Comparison of ENCODE assay signal across 3 fruit fly cellular contexts in the genomic region with DNA sequence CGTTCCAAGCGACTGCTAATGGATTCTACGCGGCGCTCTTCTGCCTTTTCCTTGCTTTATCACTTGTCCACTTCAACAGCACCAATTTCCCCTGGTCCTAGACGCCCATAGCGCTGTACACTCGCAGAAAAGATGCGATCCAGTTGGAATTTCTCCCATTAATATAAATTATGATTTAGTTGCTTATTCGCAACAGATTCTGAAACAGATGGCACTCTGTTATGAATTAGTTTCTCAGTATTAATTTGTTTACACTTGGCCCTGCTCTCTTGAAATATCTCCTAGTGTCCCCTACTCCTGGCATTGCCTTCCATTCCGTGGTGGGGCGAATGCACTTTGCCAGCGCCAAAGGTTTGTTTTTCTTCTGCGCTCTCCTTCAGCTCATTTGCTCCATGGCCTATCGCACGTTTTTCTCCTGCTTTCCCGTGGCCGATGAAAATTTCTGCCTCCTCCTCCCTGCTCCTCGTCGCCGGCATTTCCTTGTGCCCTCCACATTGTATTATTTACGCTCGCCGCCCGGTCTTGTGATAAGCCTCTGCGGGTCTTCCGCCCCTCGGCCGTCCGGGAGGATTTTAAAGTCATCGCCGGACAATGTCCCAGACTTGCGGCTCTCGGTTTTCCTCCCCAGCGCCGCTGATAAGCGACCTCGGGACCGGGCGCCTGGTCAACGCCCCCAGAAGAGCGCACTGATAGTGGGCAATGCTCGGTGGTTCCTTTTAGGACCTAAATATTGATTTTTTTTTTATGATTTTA.
A peak's percentile ranks its signal among the peaks of the same experiment; 100 is the strongest.
TF ChIP-seq lines count a peak whose summit lies in the region.

No protein-coding gene starts in this region.

- no peak for TF ChIP-seq CTCF in whole organism, embryonic (GFP tag; optimal IDR thresholded peaks at IDR 0.05; lab: Kevin White, UChicago)

TF ChIP-seq in whole organism, embryonic, 481 proteins besides CTCF, POLR2A, EP300 and RAD21 (continues in another document):
- no peak for TF ChIP-seq fd3F (GFP tag; optimal IDR thresholded peaks at IDR 0.05; lab: Kevin White, UChicago)
- TF ChIP-seq E2f1 (GFP tag; IDR thresholded peaks at IDR 0.05; lab: Robert Waterston, UW): no peak
- TF ChIP-seq Spps (tag; optimal IDR thresholded peaks at IDR 0.05; lab: Kevin White, UChicago): peak; percentile 51
- no peak for TF ChIP-seq CG12071 (GFP tag; optimal IDR thresholded peaks at IDR 0.05; lab: Kevin White, UChicago)
- no peak for TF ChIP-seq Fer1 (GFP tag; optimal IDR thresholded peaks at IDR 0.05; lab: Kevin White, UChicago)
- peak; percentile 8 for TF ChIP-seq CG12391 (tag; optimal IDR thresholded peaks at IDR 0.05; lab: Kevin White, UChicago)
- TF ChIP-seq tio (GFP tag; optimal IDR thresholded peaks at IDR 0.05; lab: Kevin White, UChicago): no peak
- no peak for TF ChIP-seq Awh (GFP tag; IDR thresholded peaks at IDR 0.05; lab: Robert Waterston, UW)
- peak; percentile 45; the same call in 1 of the 2 replicates for TF ChIP-seq Ptx1 (GFP tag; IDR thresholded peaks at IDR 0.05; lab: Robert Waterston, UW)
- peak; percentile 9 for TF ChIP-seq stwl (tag; optimal IDR thresholded peaks at IDR 0.05; lab: Kevin White, UChicago)
- no peak for TF ChIP-seq Adf1 (GFP tag; IDR thresholded peaks at IDR 0.05; lab: Robert Waterston, UW)
- TF ChIP-seq CG32772 (GFP tag; IDR thresholded peaks at IDR 0.05; lab: Robert Waterston, UW): 0 out of 2 replicates have a peak, but pooled peaks have one; percentile 11
- TF ChIP-seq CG2120 (GFP tag; optimal IDR thresholded peaks at IDR 0.05; lab: Kevin White, UChicago): no peak
- no peak for TF ChIP-seq kay (GFP tag; optimal IDR thresholded peaks at IDR 0.05; lab: Kevin White, UChicago)
- no peak for TF ChIP-seq CG10147 (GFP tag; optimal IDR thresholded peaks at IDR 0.05; lab: Kevin White, UChicago)
- TF ChIP-seq Dad (GFP tag; optimal IDR thresholded peaks at IDR 0.05; lab: Kevin White, UChicago): no peak
- no peak for TF ChIP-seq en (GFP tag; optimal IDR thresholded peaks at IDR 0.05; lab: Kevin White, UChicago)
- no peak for TF ChIP-seq CG17568 (GFP tag; optimal IDR thresholded peaks at IDR 0.05; lab: Kevin White, UChicago)
- no peak for TF ChIP-seq esg (GFP tag; conservative IDR thresholded peaks at IDR 0.05; lab: Robert Waterston, UW)
- TF ChIP-seq ssp (GFP tag; IDR thresholded peaks at IDR 0.05; lab: Robert Waterston, UW): no peak
- no peak for TF ChIP-seq nom (GFP tag; optimal IDR thresholded peaks at IDR 0.05; lab: Kevin White, UChicago)
- no peak for TF ChIP-seq CG16779 (GFP tag; IDR thresholded peaks at IDR 0.05; lab: Robert Waterston, UW)
- no peak for TF ChIP-seq Mad (GFP tag; optimal IDR thresholded peaks at IDR 0.05; lab: Kevin White, UChicago)
- no peak for TF ChIP-seq onecut (GFP tag; IDR thresholded peaks at IDR 0.05; lab: Robert Waterston, UW)
- TF ChIP-seq vvl (GFP tag; IDR thresholded peaks at IDR 0.05; lab: Robert Waterston, UW): peak; percentile 52; the same call in 1 of the 2 replicates
- TF ChIP-seq Camta (GFP tag; optimal IDR thresholded peaks at IDR 0.05; lab: Kevin White, UChicago): no peak
- no peak for TF ChIP-seq lov (optimal IDR thresholded peaks at IDR 0.05; lab: Kevin White, UChicago)
- TF ChIP-seq lov (GFP tag; IDR thresholded peaks at IDR 0.05; lab: Robert Waterston, UW): peak; percentile 80

TF ChIP-seq in whole organism, prepupa, 60 proteins besides CTCF, POLR2A, EP300 and RAD21 (continues in another document):
- peak; percentile 83 for TF ChIP-seq CG10631 (GFP tag; optimal IDR thresholded peaks at IDR 0.05; lab: Kevin White, UChicago)
- peak; percentile 59 for TF ChIP-seq CG10669 (GFP tag; optimal IDR thresholded peaks at IDR 0.05; lab: Kevin White, UChicago)
- TF ChIP-seq CG9139 (GFP tag; optimal IDR thresholded peaks at IDR 0.05; lab: Kevin White, UChicago): no peak
- no peak for TF ChIP-seq CG6854 (GFP tag; optimal IDR thresholded peaks at IDR 0.05; lab: Kevin White, UChicago)
- peak; percentile 44 for TF ChIP-seq Ets96B (tag; optimal IDR thresholded peaks at IDR 0.05; lab: Kevin White, UChicago)
- 0 out of 2 replicates have a peak, but pooled peaks have one; percentile 38 for TF ChIP-seq CG11294 (GFP tag; IDR thresholded peaks at IDR 0.05; lab: Robert Waterston, UW)
- peak; percentile 79 for TF ChIP-seq CG3919 (GFP tag; optimal IDR thresholded peaks at IDR 0.05; lab: Kevin White, UChicago)
- TF ChIP-seq acj6 (GFP tag; optimal IDR thresholded peaks at IDR 0.05; lab: Kevin White, UChicago): peak; percentile 57
- no peak for TF ChIP-seq fkh (GFP tag; optimal IDR thresholded peaks at IDR 0.05; lab: Kevin White, UChicago)
- no peak for TF ChIP-seq CG11902 (GFP tag; optimal IDR thresholded peaks at IDR 0.05; lab: Kevin White, UChicago)
- TF ChIP-seq Sox14 (GFP tag; optimal IDR thresholded peaks at IDR 0.05; lab: Kevin White, UChicago): peak; percentile 75
- TF ChIP-seq CG8319 (GFP tag; optimal IDR thresholded peaks at IDR 0.05; lab: Kevin White, UChicago): no peak
- TF ChIP-seq spab (GFP tag; optimal IDR thresholded peaks at IDR 0.05; lab: Kevin White, UChicago): peak; percentile 26
- TF ChIP-seq esn (GFP tag; optimal IDR thresholded peaks at IDR 0.05; lab: Kevin White, UChicago): no peak
- peak; percentile 87 for TF ChIP-seq CG6163 (GFP tag; IDR thresholded peaks at IDR 0.05; lab: Robert Waterston, UW)
- no peak for TF ChIP-seq fd85E (GFP tag; optimal IDR thresholded peaks at IDR 0.05; lab: Kevin White, UChicago)
- no peak for TF ChIP-seq CG16779 (tag; optimal IDR thresholded peaks at IDR 0.05; lab: Kevin White, UChicago)
- no peak for TF ChIP-seq dsx (GFP tag; optimal IDR thresholded peaks at IDR 0.05; lab: Kevin White, UChicago; ENCODE audit: poor library complexity, severe bottlenecking)
- no peak for TF ChIP-seq CG8632 (GFP tag; optimal IDR thresholded peaks at IDR 0.05; lab: Kevin White, UChicago)
- no peak for TF ChIP-seq Sox15 (GFP tag; optimal IDR thresholded peaks at IDR 0.05; lab: Kevin White, UChicago)
- peak; percentile 63 for TF ChIP-seq pdm3 (GFP tag; optimal IDR thresholded peaks at IDR 0.05; lab: Kevin White, UChicago)
- TF ChIP-seq CG15336 (GFP tag; IDR thresholded peaks at IDR 0.05; lab: Robert Waterston, UW): peak; percentile 68
- TF ChIP-seq CG3032 (tag; optimal IDR thresholded peaks at IDR 0.05; lab: Kevin White, UChicago): peak; percentile 48
- TF ChIP-seq CG1621 (tag; optimal IDR thresholded peaks at IDR 0.05; lab: Kevin White, UChicago): no peak
- peak; percentile 79 for TF ChIP-seq Eip78C (GFP tag; lab: Kevin White, UChicago)
- TF ChIP-seq CG6808 (GFP tag; optimal IDR thresholded peaks at IDR 0.05; lab: Kevin White, UChicago): peak; percentile 23
- TF ChIP-seq CG11762 (GFP tag; optimal IDR thresholded peaks at IDR 0.05; lab: Kevin White, UChicago; ENCODE audit: insufficient read depth): peak; percentile 22
- no peak for TF ChIP-seq CG6792 (GFP tag; optimal IDR thresholded peaks at IDR 0.05; lab: Kevin White, UChicago)
- no peak for TF ChIP-seq CG34406 (GFP tag; optimal IDR thresholded peaks at IDR 0.05; lab: Kevin White, UChicago)

TF ChIP-seq in whole organism, pupa, 21 proteins besides CTCF, POLR2A, EP300 and RAD21:
- TF ChIP-seq CG13204 (GFP tag; optimal IDR thresholded peaks at IDR 0.05; lab: Kevin White, UChicago): no peak
- TF ChIP-seq fd96Ca (GFP tag; IDR thresholded peaks at IDR 0.05; lab: Robert Waterston, UW): peak; percentile 85
- peak; percentile 58 for TF ChIP-seq Pif1B (GFP tag; optimal IDR thresholded peaks at IDR 0.05; lab: Kevin White, UChicago)
- TF ChIP-seq CG14655 (GFP tag; optimal IDR thresholded peaks at IDR 0.05; lab: Kevin White, UChicago): peak; percentile 93
- TF ChIP-seq CG4496 (GFP tag; IDR thresholded peaks at IDR 0.05; lab: Robert Waterston, UW): peak; percentile 87
- peak; percentile 77 for TF ChIP-seq CG9948 (tag; optimal IDR thresholded peaks at IDR 0.05; lab: Kevin White, UChicago)
- TF ChIP-seq CG17806 (tag; optimal IDR thresholded peaks at IDR 0.05; lab: Kevin White, UChicago): peak; percentile 62
- TF ChIP-seq CG8301 (tag; optimal IDR thresholded peaks at IDR 0.05; lab: Kevin White, UChicago): peak; percentile 86
- peak; percentile 15 for TF ChIP-seq gl (tag; optimal IDR thresholded peaks at IDR 0.05; lab: Kevin White, UChicago)
- no peak for TF ChIP-seq Snoo (tag; optimal IDR thresholded peaks at IDR 0.05; lab: Kevin White, UChicago)
- TF ChIP-seq CG15710 (tag; optimal IDR thresholded peaks at IDR 0.05; lab: Kevin White, UChicago): peak; percentile 33
- TF ChIP-seq rn (GFP tag; IDR thresholded peaks at IDR 0.05; lab: Robert Waterston, UW): peak; percentile 40; the same call in 1 of the 2 replicates
- no peak for TF ChIP-seq CG10348 (GFP tag; IDR thresholded peaks at IDR 0.05; lab: Robert Waterston, UW)
- no peak for TF ChIP-seq D1 (tag; optimal IDR thresholded peaks at IDR 0.05; lab: Kevin White, UChicago)
- TF ChIP-seq CG32121 (GFP tag; IDR thresholded peaks at IDR 0.05; lab: Robert Waterston, UW): peak; percentile 42; the same call in 1 of the 2 replicates
- peak; percentile 85 for TF ChIP-seq EcR (GFP tag; optimal IDR thresholded peaks at IDR 0.05; lab: Kevin White, UChicago)
- peak; percentile 67 for TF ChIP-seq Pif1A (GFP tag; optimal IDR thresholded peaks at IDR 0.05; lab: Kevin White, UChicago)
- peak; percentile 51 for TF ChIP-seq CG8159 (tag; optimal IDR thresholded peaks at IDR 0.05; lab: Kevin White, UChicago)
- peak; percentile 82 for TF ChIP-seq CG12605 (GFP tag; IDR thresholded peaks at IDR 0.05; lab: Robert Waterston, UW)
- peak; percentile 73 for TF ChIP-seq Ets98B (GFP tag; IDR thresholded peaks at IDR 0.05; lab: Robert Waterston, UW)
- peak; percentile 48 for TF ChIP-seq CG34367 (tag; optimal IDR thresholded peaks at IDR 0.05; lab: Kevin White, UChicago)

Comparison
In these comparisons a context has a peak if more than half of its experiments do, and no peak if none do; other contexts are left out.
1. Of the 7 proteins assayed by ChIP-seq in both whole organism, embryonic and whole organism, prepupa: peak only in whole organism, embryonic: none; only in whole organism, prepupa: Gug and Lpt; in both: none; in neither: 5.